Worm (Caenorhabditis elegans) whole organism, late embryonic: ENCODE data around the gene Y39B6A.5.
A peak's percentile ranks its signal among the peaks of the same experiment; 100 is the strongest.

Experiments used
- C08G9.2 ChIP-seq: sonication (generic microtip); optimal IDR thresholded peaks from 2 replicates; lab custom pipeline; 2016; ENCODE audit warnings: mild to moderate bottlenecking, missing genetic modification characterization, moderate library complexity, missing compliant biosample characterization
- F13H6.1 ChIP-seq: sonication (generic microtip); optimal IDR thresholded peaks from 2 replicates; lab custom pipeline; 2016; ENCODE audit warnings: missing genetic modification characterization, missing compliant biosample characterization
- ceh-19 ChIP-seq: fragments of 200-800 bp; sonication (Bioruptor generic); optimal IDR thresholded peaks from 2 replicates; lab custom pipeline; 2018; ENCODE audit warnings: mild to moderate bottlenecking, missing genetic modification characterization, missing compliant biosample characterization
- ceh-2 ChIP-seq: sonication (generic microtip); optimal IDR thresholded peaks from 2 replicates; lab custom pipeline; 2016; ENCODE audit warnings: missing genotype, missing genetic modification characterization, missing compliant biosample characterization
- ceh-22 ChIP-seq: sonication (generic microtip); optimal IDR thresholded peaks from 2 replicates; lab custom pipeline; 2017; ENCODE audit warnings: missing biosample characterization, missing genetic modification characterization
- ceh-24 ChIP-seq: sonication (generic microtip); optimal IDR thresholded peaks from 2 replicates; lab custom pipeline; 2016; ENCODE audit warnings: mild to moderate bottlenecking, missing genetic modification characterization, missing compliant biosample characterization
- ceh-30 ChIP-seq: fragments of 150-350 bp; optimal IDR thresholded peaks from 2 replicates; lab custom pipeline; 2014; ENCODE audit warnings: missing biosample characterization, missing genetic modification characterization
- ceh-34 ChIP-seq: sonication (generic microtip); optimal IDR thresholded peaks from 2 replicates; lab custom pipeline; 2016; ENCODE audit warnings: mild to moderate bottlenecking, missing genetic modification characterization, missing compliant biosample characterization
- ceh-45 ChIP-seq: fragments of 200-800 bp; sonication (Bioruptor generic); IDR thresholded peaks from 2 replicates; pipeline ENCODE4 v1.3.6; 2022; ENCODE audit warnings: missing genetic modification reagents, missing genetic modification characterization, missing compliant biosample characterization
- ceh-6 ChIP-seq: fragments of 200-800 bp; sonication (Bioruptor generic); optimal IDR thresholded peaks from 2 replicates; lab custom pipeline; 2018; ENCODE audit warnings: mild to moderate bottlenecking, missing genetic modification characterization, missing compliant biosample characterization
- che-1 ChIP-seq: sonication (generic microtip); optimal IDR thresholded peaks from 2 replicates; lab custom pipeline; 2016; ENCODE audit warnings: mild to moderate bottlenecking, missing genetic modification characterization, missing compliant biosample characterization
- dmd-4 ChIP-seq: sonication (generic microtip); optimal IDR thresholded peaks from 2 replicates; lab custom pipeline; 2016; ENCODE audit warnings: borderline replicate concordance, missing genetic modification characterization, missing compliant biosample characterization
- dve-1 ChIP-seq: sonication (generic microtip); optimal IDR thresholded peaks from 2 replicates; lab custom pipeline; 2017; ENCODE audit warnings: antibody characterized with exemption, mild to moderate bottlenecking, missing genetic modification characterization, missing compliant biosample characterization
- elt-4 ChIP-seq: sonication (generic microtip); optimal IDR thresholded peaks from 2 replicates; lab custom pipeline; 2016; ENCODE audit warnings: missing genetic modification characterization, missing compliant biosample characterization
- fkh-10 ChIP-seq: fragments of 150-350 bp; optimal IDR thresholded peaks from 2 replicates; lab custom pipeline; 2014; ENCODE audit warnings: missing biosample characterization, missing genetic modification reagents, missing genetic modification characterization
- hlh-15 ChIP-seq: sonication (generic microtip); optimal IDR thresholded peaks from 2 replicates; lab custom pipeline; 2016; ENCODE audit warnings: missing genetic modification characterization, missing compliant biosample characterization
- hlh-30 ChIP-seq: sonication (generic microtip); optimal IDR thresholded peaks from 2 replicates; lab custom pipeline; 2017; ENCODE audit warnings: antibody characterized with exemption, missing genetic modification characterization, missing compliant biosample characterization; ENCODE audit not compliant: insufficient read depth
- hlh-6 ChIP-seq: sonication (generic microtip); optimal IDR thresholded peaks from 2 replicates; lab custom pipeline; 2016; ENCODE audit warnings: missing genotype, missing genetic modification characterization, missing compliant biosample characterization
- lim-6 ChIP-seq: sonication (generic microtip); optimal IDR thresholded peaks from 2 replicates; lab custom pipeline; 2016; ENCODE audit warnings: missing genetic modification characterization, missing compliant biosample characterization
- mec-3 ChIP-seq: sonication (generic microtip); optimal IDR thresholded peaks from 2 replicates; lab custom pipeline; 2016; ENCODE audit warnings: borderline replicate concordance, missing genetic modification characterization, missing compliant biosample characterization
- nfya-1 ChIP-seq: sonication (generic microtip); optimal IDR thresholded peaks from 2 replicates; lab custom pipeline; 2017; ENCODE audit warnings: missing genetic modification characterization, mild to moderate bottlenecking, missing compliant biosample characterization, antibody characterized with exemption, moderate library complexity
- nhr-232 ChIP-seq: sonication (generic microtip); optimal IDR thresholded peaks from 2 replicates; lab custom pipeline; 2016; ENCODE audit warnings: missing genetic modification characterization, missing compliant biosample characterization
- odd-2 ChIP-seq: sonication (generic microtip); optimal IDR thresholded peaks from 2 replicates; lab custom pipeline; 2017; ENCODE audit warnings: antibody characterized with exemption, mild to moderate bottlenecking, missing genetic modification characterization, missing compliant biosample characterization
- pag-3 ChIP-seq: sonication (generic microtip); optimal IDR thresholded peaks from 2 replicates; lab custom pipeline; 2016; ENCODE audit warnings: missing compliant biosample characterization, missing genetic modification characterization, borderline replicate concordance
- pha-2 ChIP-seq: sonication (generic microtip); optimal IDR thresholded peaks from 2 replicates; lab custom pipeline; 2017; ENCODE audit warnings: mild to moderate bottlenecking, missing genetic modification characterization, missing compliant biosample characterization
- pha-4 ChIP-seq: fragments of 150-350 bp; optimal IDR thresholded peaks from 2 replicates; lab custom pipeline; 2018; ENCODE audit warnings: missing biosample characterization, missing genetic modification reagents, missing genetic modification characterization
- pqm-1 ChIP-seq: sonication (generic microtip); optimal IDR thresholded peaks from 2 replicates; lab custom pipeline; 2016; ENCODE audit warnings: missing genetic modification characterization, missing compliant biosample characterization
- rnt-1 ChIP-seq: sonication (generic microtip); optimal IDR thresholded peaks from 2 replicates; lab custom pipeline; 2016; ENCODE audit warnings: missing genetic modification characterization, missing compliant biosample characterization
- sox-2 ChIP-seq: fragments of 200-800 bp; sonication (Bioruptor generic); IDR thresholded peaks from 2 replicates; pipeline ENCODE4 v1.3.6; 2022; ENCODE audit warnings: missing genetic modification reagents, missing genetic modification characterization, missing compliant biosample characterization
- sox-4 ChIP-seq: sonication (generic microtip); optimal IDR thresholded peaks from 2 replicates; lab custom pipeline; 2017; ENCODE audit warnings: mild to moderate bottlenecking, missing genetic modification characterization, inconsistent platforms, missing compliant biosample characterization
- syd-9 ChIP-seq: sonication (generic microtip); optimal IDR thresholded peaks from 2 replicates; lab custom pipeline; 2016; ENCODE audit warnings: mild to moderate bottlenecking, missing genetic modification characterization, moderate library complexity, missing compliant biosample characterization
- tbx-7 ChIP-seq: sonication (generic microtip); optimal IDR thresholded peaks from 2 replicates; lab custom pipeline; 2016; ENCODE audit warnings: missing genotype, missing genetic modification characterization, missing compliant biosample characterization
- zip-5 ChIP-seq: sonication (generic microtip); optimal IDR thresholded peaks from 2 replicates; lab custom pipeline; 2016; ENCODE audit warnings: missing genetic modification characterization, missing compliant biosample characterization

Gene Y39B6A.5

DNA sequence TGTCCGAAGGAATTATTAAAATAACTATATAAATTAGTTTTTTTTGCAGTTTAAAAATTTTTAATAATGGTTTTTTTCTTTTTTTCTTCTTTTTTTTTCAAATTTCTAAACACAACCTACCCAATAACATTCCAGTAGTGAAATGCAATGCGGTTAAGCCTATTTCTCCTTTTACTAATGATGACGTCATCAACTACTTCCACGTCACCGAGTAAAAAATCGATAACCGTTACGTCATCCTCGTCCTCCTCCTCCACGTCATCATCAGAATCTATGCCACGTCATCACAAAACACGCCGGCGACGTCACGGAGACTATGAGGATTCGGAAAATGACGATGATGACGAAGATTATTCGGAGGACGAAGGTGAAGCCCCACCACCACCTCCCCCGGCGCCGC lies 15.9 kb upstream of the Y39B6A.5 start, which contains the start of gene hot-2:
hot-2 (plus strand) TSS at position 134 of the 400 bp plus-strand sequence.
- TF ChIP-seq ceh-24 (tag; lab: Kevin White, UChicago) = no peak
- no peak for TF ChIP-seq hlh-30 (tag; lab: Kevin White, UChicago)
- TF ChIP-seq ceh-19 (GFP tag; lab: Kevin White, UChicago) = no peak
- TF ChIP-seq ceh-2 (tag; lab: Kevin White, UChicago) = no peak
- TF ChIP-seq ceh-22 (tag; lab: Kevin White, UChicago) = no peak
- TF ChIP-seq lim-6 (tag; lab: Kevin White, UChicago) = no peak
- no peak for TF ChIP-seq dmd-4
- TF ChIP-seq fkh-10 (GFP tag; lab: Kevin White, UChicago) = no peak
- TF ChIP-seq zip-5 (tag; lab: Kevin White, UChicago) = no peak
- TF ChIP-seq F13H6.1 = no peak
- no peak for TF ChIP-seq nhr-232
- no peak for TF ChIP-seq sox-4 (tag; lab: Kevin White, UChicago)
- no peak for TF ChIP-seq rnt-1 (tag; lab: Kevin White, UChicago)
- TF ChIP-seq dve-1 (tag; lab: Kevin White, UChicago) = no peak
- TF ChIP-seq odd-2 = no peak
- no peak for TF ChIP-seq pag-3 (tag; lab: Kevin White, UChicago)

DNA sequence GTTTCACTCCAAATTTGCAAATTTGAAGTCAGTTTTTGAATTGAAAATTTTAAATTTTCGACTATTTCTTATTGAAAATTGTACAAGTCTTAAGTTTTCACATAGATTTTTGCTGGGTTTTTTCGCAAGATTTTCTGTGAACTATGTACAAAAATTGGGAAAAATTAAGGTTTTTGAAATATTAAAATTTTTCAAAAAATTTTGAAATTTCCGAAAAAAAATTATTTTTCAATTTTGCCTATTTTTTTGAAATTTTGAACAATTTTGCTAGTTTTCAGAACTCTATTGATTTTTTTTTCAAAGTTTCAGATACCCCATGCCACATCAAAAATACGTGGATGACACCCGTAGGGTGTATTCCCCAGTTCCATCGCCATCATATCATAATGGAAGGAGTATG lies 4.9 kb downstream of the Y39B6A.5 start, which contains the start of gene tsp-13:
tsp-13 (plus strand) TSS at position 301 of the 400 bp plus-strand sequence.
- no peak for TF ChIP-seq ceh-45 (GFP tag; lab: Robert Waterston, UW)
- TF ChIP-seq sox-2 = no peak

ce11 chrV:19153244-19153643 lies 5.4 kb downstream of the Y39B6A.5 start:
- TF ChIP-seq che-1 (tag; lab: Kevin White, UChicago) = no peak
- no peak for TF ChIP-seq hlh-6 (tag; lab: Kevin White, UChicago)
- no peak for TF ChIP-seq pqm-1 (tag; lab: Kevin White, UChicago)
- peak; percentile 21 for TF ChIP-seq ceh-19 (GFP tag; lab: Kevin White, UChicago)
- TF ChIP-seq nhr-232 = no peak
- peak; percentile 53 for TF ChIP-seq ceh-34 (tag; lab: Kevin White, UChicago)
- no peak for TF ChIP-seq hlh-15 (tag; lab: Kevin White, UChicago)
- peak; percentile 31 for TF ChIP-seq pha-2 (tag; lab: Kevin White, UChicago)
- TF ChIP-seq nfya-1 = no peak

ce11 chrV:19152328-19152727 lies 6.3 kb downstream of the Y39B6A.5 start, which contains the start of gene Y39B6A.69:
Y39B6A.69 (minus strand) TSS chrV:19152428.
- TF ChIP-seq pha-4 (tag; lab: Kevin White, UChicago) = no peak
- TF ChIP-seq ceh-6 (GFP tag; lab: Kevin White, UChicago) = no peak

- TF ChIP-seq zip-5 (tag; lab: Kevin White, UChicago) (no peak), hlh-30 (tag; lab: Kevin White, UChicago) (no peak), ceh-30 (tag; lab: Kevin White, UChicago) (no peak), C08G9.2 (tag; lab: Kevin White, UChicago) (no peak), ceh-24 (tag; lab: Kevin White, UChicago) (no peak), nhr-232 (no peak), elt-4 (no peak)
Measured at ce11 chrV:19149057-19149456, 9.6 kb downstream of the Y39B6A.5 start, which contains the start of gene Y39B6A.7. Y39B6A.7 (minus strand) TSS chrV:19149157.

DNA sequence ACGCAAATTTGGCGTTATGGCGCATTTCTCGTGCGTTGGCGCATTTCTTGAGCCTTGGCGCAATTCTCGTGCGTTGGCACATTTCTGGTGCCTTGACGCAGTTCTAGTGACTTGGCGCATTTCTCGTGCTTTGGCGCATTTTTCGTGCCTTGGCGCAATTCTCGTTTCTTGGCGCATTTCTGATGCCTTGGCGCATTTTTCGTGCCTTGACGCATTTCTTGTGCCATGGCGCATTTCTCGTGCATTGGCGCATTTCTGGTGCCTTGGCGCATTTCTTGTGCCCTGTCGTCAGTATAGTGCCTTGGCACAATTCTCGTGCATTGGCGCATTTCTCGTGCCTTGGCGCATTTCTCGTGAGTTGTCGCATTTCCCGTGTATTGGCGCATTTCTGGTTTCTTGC lies 10.3 kb downstream of the Y39B6A.5 start:
- TF ChIP-seq hlh-6 (tag; lab: Kevin White, UChicago) = peak; percentile 16
- peak; percentile 64 for TF ChIP-seq mec-3
- TF ChIP-seq syd-9 (tag; lab: Kevin White, UChicago) = no peak
- no peak for TF ChIP-seq tbx-7
- TF ChIP-seq pag-3 (tag; lab: Kevin White, UChicago) = no peak
